Fruit fly (Drosophila melanogaster): Measurements from ENCODE around the gene CG42866.
A peak's percentile ranks its signal among the peaks of the same experiment; 100 is the strongest.

DNA sequence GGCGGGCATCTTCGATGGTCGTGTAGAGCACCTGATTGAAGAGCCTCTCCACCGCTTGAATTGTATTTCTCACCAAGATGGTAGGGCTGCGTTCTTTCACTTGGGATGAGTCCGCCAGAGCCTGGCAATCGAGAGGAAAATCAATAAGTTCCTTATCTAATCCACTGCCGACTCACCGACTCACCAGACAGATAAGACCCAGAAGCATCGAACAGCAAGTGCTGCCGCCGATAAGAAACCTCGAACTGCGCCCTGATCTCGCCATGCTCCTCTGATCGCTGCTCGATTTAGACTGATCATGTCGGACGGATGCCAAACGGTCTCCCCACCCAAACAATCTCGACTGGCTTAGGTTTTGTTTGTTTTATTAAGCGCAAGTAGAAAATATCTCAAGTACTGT is 5.9 kb upstream of the CG42866 start, which contains the start of gene Hf:
- TF ChIP-seq Eip75B (GFP tag; optimal IDR thresholded peaks at IDR 0.05) = no peak
- TF ChIP-seq Ets96B (tag; optimal IDR thresholded peaks at IDR 0.05) = no peak
- TF ChIP-seq CG6792 (GFP tag; optimal IDR thresholded peaks at IDR 0.05) = no peak
- TF ChIP-seq Ets21C (GFP tag; optimal IDR thresholded peaks at IDR 0.05) = no peak
- TF ChIP-seq Smox (GFP tag; optimal IDR thresholded peaks at IDR 0.05) = no peak
- TF ChIP-seq CG10631 (GFP tag; optimal IDR thresholded peaks at IDR 0.05) = no peak
- no peak for TF ChIP-seq esn (GFP tag; optimal IDR thresholded peaks at IDR 0.05)
- no peak for TF ChIP-seq acj6 (GFP tag; optimal IDR thresholded peaks at IDR 0.05)
- TF ChIP-seq OdsH (GFP tag; optimal IDR thresholded peaks at IDR 0.05) = no peak
- no peak for TF ChIP-seq CG3919 (GFP tag; optimal IDR thresholded peaks at IDR 0.05)
- TF ChIP-seq topi (GFP tag; optimal IDR thresholded peaks at IDR 0.05) = no peak
- peak; percentile 93 for TF ChIP-seq svp (GFP tag)
- no peak for TF ChIP-seq Lpt (GFP tag; optimal IDR thresholded peaks at IDR 0.05)
- no peak for TF ChIP-seq CG9139 (GFP tag; optimal IDR thresholded peaks at IDR 0.05)
